Fruit fly (Drosophila melanogaster): ENCODE data around the gene CG32988.

The CG32988 gene

dm6 chr2L:8859839-8860238, 4.8 kb upstream of the CG32988 start (continued):
- no peak for TF ChIP-seq CG4617 (GFP tag; optimal IDR thresholded peaks at IDR 0.05; ENCODE audit: borderline replicate concordance)
- TF ChIP-seq CG32532 (GFP tag; IDR thresholded peaks at IDR 0.05) = no peak
- TF ChIP-seq seq (GFP tag; IDR thresholded peaks at IDR 0.05) = no peak
- no peak for TF ChIP-seq CG1602 (GFP tag; optimal IDR thresholded peaks at IDR 0.05)
- no peak for TF ChIP-seq CG11093 (GFP tag; IDR thresholded peaks at IDR 0.05)
- no peak for TF ChIP-seq Dbx (GFP tag; IDR thresholded peaks at IDR 0.05)
- TF ChIP-seq tna (GFP tag; IDR thresholded peaks at IDR 0.05; ENCODE audit: partially characterized antibody) = no peak
- no peak for TF ChIP-seq CG2712 (tag; optimal IDR thresholded peaks at IDR 0.05)
- TF ChIP-seq tio (GFP tag; optimal IDR thresholded peaks at IDR 0.05) = no peak
- no peak for TF ChIP-seq CG11398 (GFP tag; optimal IDR thresholded peaks at IDR 0.05)
- TF ChIP-seq Dfd (GFP tag; optimal IDR thresholded peaks at IDR 0.05) = no peak
- no peak for TF ChIP-seq gcm (GFP tag; optimal IDR thresholded peaks at IDR 0.05)
- TF ChIP-seq lov (optimal IDR thresholded peaks at IDR 0.05) = no peak
- no peak for TF ChIP-seq lov (GFP tag; IDR thresholded peaks at IDR 0.05)
- no peak for TF ChIP-seq z (GFP tag; IDR thresholded peaks at IDR 0.05)
- TF ChIP-seq pho (GFP tag; optimal IDR thresholded peaks at IDR 0.05) = peak; percentile 4
- TF ChIP-seq Lim3 (GFP tag; IDR thresholded peaks at IDR 0.05) = no peak
- peak; percentile 35 for TF ChIP-seq wek (GFP tag; optimal IDR thresholded peaks at IDR 0.05)
- TF ChIP-seq CG14965 (GFP tag; optimal IDR thresholded peaks at IDR 0.05; ENCODE audit: borderline replicate concordance) = no peak
- TF ChIP-seq CG33213 (GFP tag; optimal IDR thresholded peaks at IDR 0.05) = no peak
- TF ChIP-seq CG7963 (GFP tag; IDR thresholded peaks at IDR 0.05; ENCODE audit: partially characterized antibody) = no peak
- no peak for TF ChIP-seq sug (tag; optimal IDR thresholded peaks at IDR 0.05)
- TF ChIP-seq nerfin-1 (tag; optimal IDR thresholded peaks at IDR 0.05) = peak; percentile 41
- no peak for TF ChIP-seq Myb (GFP tag; optimal IDR thresholded peaks at IDR 0.05)
- no peak for TF ChIP-seq CG14667 (GFP tag; IDR thresholded peaks at IDR 0.05)
- TF ChIP-seq Bteb2 (GFP tag; optimal IDR thresholded peaks at IDR 0.05) = no peak
- TF ChIP-seq CG18011 (GFP tag; optimal IDR thresholded peaks at IDR 0.05) = no peak
- no peak for TF ChIP-seq inv (GFP tag; IDR thresholded peaks at IDR 0.05; ENCODE audit: partially characterized antibody)
- TF ChIP-seq Bgb (GFP tag; IDR thresholded peaks at IDR 0.05; ENCODE audit: partially characterized antibody) = no peak
- no peak for TF ChIP-seq ttk (GFP tag; IDR thresholded peaks at IDR 0.05)
- no peak for TF ChIP-seq tin (GFP tag; optimal IDR thresholded peaks at IDR 0.05)
- TF ChIP-seq CG17912 (GFP tag; optimal IDR thresholded peaks at IDR 0.05) = no peak
- no peak for TF ChIP-seq CG10147 (GFP tag; optimal IDR thresholded peaks at IDR 0.05)
- no peak for TF ChIP-seq CG11696 (GFP tag; IDR thresholded peaks at IDR 0.05)
- no peak for TF ChIP-seq TFAM (GFP tag; optimal IDR thresholded peaks at IDR 0.05)
- TF ChIP-seq CG4424 (GFP tag; optimal IDR thresholded peaks at IDR 0.05) = no peak
- no peak for TF ChIP-seq Dip3 (GFP tag; optimal IDR thresholded peaks at IDR 0.05)
- no peak for TF ChIP-seq Gug (GFP tag; IDR thresholded peaks at IDR 0.05)
- TF ChIP-seq Dp (GFP tag; optimal IDR thresholded peaks at IDR 0.05) = no peak
- no peak for TF ChIP-seq CG8290 (GFP tag; optimal IDR thresholded peaks at IDR 0.05)
- TF ChIP-seq CG8290 (tag; optimal IDR thresholded peaks at IDR 0.05) = peak in 1 of 2 experiments; percentile 36
- peak; percentile 77 for TF ChIP-seq sens (GFP tag)
- TF ChIP-seq croc (GFP tag; conservative IDR thresholded peaks at IDR 0.05) = no peak
- TF ChIP-seq ERR (GFP tag; optimal IDR thresholded peaks at IDR 0.05) = no peak
- no peak for TF ChIP-seq HLH54F (GFP tag; optimal IDR thresholded peaks at IDR 0.05)
- TF ChIP-seq Tbp (GFP tag; optimal IDR thresholded peaks at IDR 0.05) = no peak
- TF ChIP-seq CG2120 (GFP tag; optimal IDR thresholded peaks at IDR 0.05) = peak; percentile 11
- no peak for TF ChIP-seq CG9797 (GFP tag; optimal IDR thresholded peaks at IDR 0.05)
- TF ChIP-seq tx (GFP tag; optimal IDR thresholded peaks at IDR 0.05) = no peak
- no peak for TF ChIP-seq Ssrp (tag; optimal IDR thresholded peaks at IDR 0.05)
- no peak for TF ChIP-seq cas (GFP tag; IDR thresholded peaks at IDR 0.05)
- no peak for TF ChIP-seq CG12942 (GFP tag; optimal IDR thresholded peaks at IDR 0.05)
- no peak for TF ChIP-seq zfh2 (GFP tag; optimal IDR thresholded peaks at IDR 0.05)
- no peak for TF ChIP-seq CG1233 (GFP tag; optimal IDR thresholded peaks at IDR 0.05)
